Worm (Caenorhabditis elegans): ENCODE results near the gene C40A11.7.

DNA sequence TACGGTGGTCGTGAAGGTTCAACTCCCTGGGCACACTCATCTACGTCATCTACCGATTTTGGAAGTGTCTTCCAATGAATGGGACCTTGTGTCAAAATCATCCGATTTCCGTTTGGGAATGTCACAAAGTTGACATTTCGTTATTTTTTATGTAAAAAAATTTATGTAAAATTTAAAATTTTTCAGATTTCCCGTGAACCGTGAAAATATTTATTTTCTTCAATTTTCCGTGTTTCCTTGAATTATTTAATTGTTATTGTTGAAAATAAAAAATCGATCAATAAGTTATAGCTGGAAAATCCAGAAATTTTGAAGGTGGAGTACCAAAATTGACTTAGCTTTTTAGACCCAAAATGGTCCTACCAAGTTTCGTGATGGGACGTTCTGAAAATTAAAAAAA, 14.8 kb downstream of the C40A11.7 start, which contains the start of gene hpo-7:
- TF ChIP-seq fkh-4 (tag; optimal IDR thresholded peaks at IDR 0.05; ENCODE audit: borderline replicate concordance) (no peak), ceh-82 (tag; optimal IDR thresholded peaks at IDR 0.05) (no peak), zag-1 (tag; optimal IDR thresholded peaks at IDR 0.05) (no peak), lin-15B (tag; optimal IDR thresholded peaks at IDR 0.05) (no peak), nhr-11 (tag; optimal IDR thresholded peaks at IDR 0.05) (no peak), unc-62 (GFP tag; optimal IDR thresholded peaks at IDR 0.05) (no peak), sox-4 (tag; optimal IDR thresholded peaks at IDR 0.05) (no peak), ets-5 (GFP tag; IDR thresholded peaks at IDR 0.05) (no peak), ztf-11 (tag; optimal IDR thresholded peaks at IDR 0.05) (no peak)
